Fruit fly (Drosophila melanogaster) whole organism, adult: ENCODE data around the gene Osi12.

Experiments
- CG33017 ChIP-seq: fragments of 200-800 bp; sonication (Bioruptor generic); optimal IDR thresholded peaks from 2 replicates; lab custom pipeline; 2018; ENCODE audit warnings: missing biosample characterization, mild to moderate bottlenecking, missing genetic modification characterization, moderate library complexity
- Mnt ChIP-seq: fragments of 200-800 bp; sonication (Bioruptor generic); optimal IDR thresholded peaks from 2 replicates; lab custom pipeline; 2016; ENCODE audit warnings: missing biosample characterization, mild to moderate bottlenecking, missing genetic modification characterization
- cic ChIP-seq: fragments of 200-800 bp; sonication (Bioruptor generic); optimal IDR thresholded peaks from 2 replicates; lab custom pipeline; 2017; ENCODE audit warnings: missing biosample characterization, mild to moderate bottlenecking, missing genetic modification characterization, moderate library complexity
- cnc ChIP-seq, 2 experiments: fragments of >200 bp; optimal IDR thresholded peaks; 2 replicates each; lab custom pipeline; 2017

DNA sequence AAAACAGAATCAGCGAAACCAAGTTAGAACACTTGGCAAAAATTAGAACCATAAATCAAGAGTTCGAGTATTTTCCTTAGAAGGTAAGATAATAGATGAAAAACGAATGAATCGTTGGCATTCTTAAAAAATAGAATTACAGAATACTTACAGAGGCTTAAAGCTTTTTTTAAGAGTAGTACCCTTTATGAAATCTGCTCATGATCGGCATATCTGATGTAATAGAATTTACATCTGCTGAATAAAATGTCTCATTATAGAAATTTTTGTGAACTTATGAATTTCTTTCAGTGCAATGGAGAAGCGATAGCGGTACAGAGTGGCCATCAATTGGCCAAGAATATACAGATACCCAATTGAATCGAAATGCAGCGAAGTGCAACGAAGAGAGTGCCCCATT is 13.1 kb downstream of the Osi12 start, which contains the start of gene Osi13:
- TF ChIP-seq Mnt (GFP tag; lab: Kevin White, UChicago): no peak
- no peak for TF ChIP-seq CG33017
- TF ChIP-seq cnc (optimal IDR thresholded peaks at IDR 0.05; lab: Kevin White, UChicago): no peak
- TF ChIP-seq cic: no peak
